Fruit fly (Drosophila melanogaster) whole organism: ENCODE measurements around the gene kst.

Experiments
- CG8478 ChIP-seq: fragments of >200 bp; optimal IDR thresholded peaks from 2 replicates; lab custom pipeline; 2018; ENCODE audit warnings: inconsistent platforms
- Dll ChIP-seq: fragments of >200 bp; optimal IDR thresholded peaks from 2 replicates; lab custom pipeline; 2017
- EcR ChIP-seq, 2 experiments: fragments of >200 bp; optimal IDR thresholded peaks; 2 replicates each; lab custom pipeline; 2017; ENCODE audit warnings: missing biosample characterization in 2 of 2, missing genetic modification characterization in 2 of 2, missing genetic modification reagents in 2 of 2
- pan ChIP-seq: fragments of >200 bp; optimal IDR thresholded peaks from 2 replicates; lab custom pipeline; 2017
- psq ChIP-seq: fragments of >200 bp; optimal IDR thresholded peaks from 2 replicates; lab custom pipeline; 2017
- usp ChIP-seq: fragments of >200 bp; optimal IDR thresholded peaks from 2 replicates; lab custom pipeline; 2017; ENCODE audit warnings: missing biosample characterization, missing genetic modification characterization, mixed read lengths

- TF ChIP-seq pan (lab: Kevin White, UChicago) (no peak), EcR (GFP tag; optimal IDR thresholded peaks at IDR 0.05; lab: Kevin White, UChicago) (no peak), psq (lab: Kevin White, UChicago) (no peak), usp (GFP tag; lab: Kevin White, UChicago) (no peak), CG8478 (lab: Kevin White, UChicago) (no peak), Dll (lab: Kevin White, UChicago) (no peak)
Measured at dm6 chr3L:3396056-3396455, 59.4 kb downstream of the kst start.
